Worm (Caenorhabditis elegans) whole organism, L1 larva: Measurements from ENCODE around the gene fbxa-213.
"Not testable (repeated sequence)": the region's sequence is repeated elsewhere in the genome, so short reads cannot be mapped to it uniquely, and the experiment has no call there.

Experiments
- aly-2 ChIP-seq: fragments of 150-350 bp; optimal IDR thresholded peaks from 2 replicates; lab custom pipeline; 2014; ENCODE audit warnings: missing biosample characterization, missing genetic modification characterization
- isw-1 ChIP-seq: fragments of 200-800 bp; sonication (Bioruptor generic); IDR thresholded peaks from 2 replicates; pipeline ENCODE4 v1.3.6; 2022; ENCODE audit warnings: missing genetic modification characterization, missing compliant biosample characterization
- lin-39 ChIP-seq: fragments of 150-350 bp; optimal IDR thresholded peaks from 2 replicates; lab custom pipeline; 2014; ENCODE audit warnings: missing biosample characterization, missing genetic modification reagents, missing genetic modification characterization
- lir-3 ChIP-seq: sonication (generic microtip); optimal IDR thresholded peaks from 2 replicates; lab custom pipeline; 2016; ENCODE audit warnings: mild to moderate bottlenecking, missing genetic modification characterization, moderate library complexity, missing compliant biosample characterization; ENCODE audit not compliant: poor library complexity
- ztf-11 ChIP-seq, 2 experiments: sonication (generic microtip); optimal IDR thresholded peaks; 2 replicates each; lab custom pipeline; 2016 to 2017; ENCODE audit warnings: missing genetic modification characterization in 2 of 2, missing biosample characterization in 1 of 2, missing compliant biosample characterization in 1 of 2

ce11 chrV:18302414-18302813, 33.8 kb upstream of the fbxa-213 start, which contains the start of gene Y51A2A.6:
- TF ChIP-seq isw-1 (GFP tag; lab: Robert Waterston, UW); lin-39 (tag; lab: Kevin White, UChicago); ztf-11 (tag; optimal IDR thresholded peaks at IDR 0.05; lab: Kevin White, UChicago); lir-3; aly-2 (tag; lab: Kevin White, UChicago): not testable (repeated sequence)
